Fruit fly (Drosophila melanogaster) whole organism, pupa: Measurements from ENCODE around the gene CG33271.

Source experiments
- CG10348 ChIP-seq: fragments of 200-800 bp; sonication (Bioruptor generic); IDR thresholded peaks from 2 replicates; pipeline ENCODE4 v1.3.6; 2022; ENCODE audit warnings: missing biosample characterization, missing genetic modification characterization
- CG13204 ChIP-seq: fragments of 200-800 bp; sonication (Bioruptor generic); optimal IDR thresholded peaks from 2 replicates; lab custom pipeline; 2018; ENCODE audit warnings: missing biosample characterization, mild to moderate bottlenecking, missing genetic modification characterization, moderate library complexity
- CG14655 ChIP-seq: fragments of 200-800 bp; sonication (Bioruptor generic); optimal IDR thresholded peaks from 3 replicates; lab custom pipeline; 2017; ENCODE audit warnings: mild to moderate bottlenecking, missing biosample characterization, missing genetic modification reagents, missing genetic modification characterization
- CG32121 ChIP-seq: fragments of 200-800 bp; sonication (Bioruptor generic); IDR thresholded peaks from 2 replicates; pipeline ENCODE4 v1.3.6; 2022; ENCODE audit warnings: missing biosample characterization, missing genetic modification characterization
- CG4496 ChIP-seq: fragments of 200-800 bp; sonication (Bioruptor generic); IDR thresholded peaks from 3 replicates; pipeline ENCODE4 v1.3.6; 2022; ENCODE audit warnings: missing biosample characterization, missing genetic modification characterization
- CG8159 ChIP-seq: fragments of 200-800 bp; sonication (Bioruptor generic); optimal IDR thresholded peaks from 3 replicates; lab custom pipeline; 2018; ENCODE audit warnings: missing biosample characterization, mild to moderate bottlenecking, missing genetic modification characterization, moderate library complexity
- CG8301 ChIP-seq: fragments of 200-800 bp; sonication (Bioruptor generic); optimal IDR thresholded peaks from 2 replicates; lab custom pipeline; 2018; ENCODE audit warnings: missing biosample characterization, mild to moderate bottlenecking, missing genetic modification characterization
- EcR ChIP-seq: fragments of 200-800 bp; sonication (Bioruptor generic); optimal IDR thresholded peaks from 3 replicates; lab custom pipeline; 2019; ENCODE audit warnings: missing biosample characterization, missing genetic modification characterization, mild to moderate bottlenecking, moderate library complexity, missing genetic modification reagents
- Pif1A ChIP-seq: fragments of 200-800 bp; sonication (Bioruptor generic); optimal IDR thresholded peaks from 3 replicates; lab custom pipeline; 2016; ENCODE audit warnings: missing biosample characterization, missing genetic modification characterization
- Pif1B ChIP-seq: fragments of 200-800 bp; sonication (Bioruptor generic); optimal IDR thresholded peaks from 3 replicates; lab custom pipeline; 2016; ENCODE audit warnings: missing biosample characterization, missing genetic modification characterization
- Snoo ChIP-seq: fragments of 200-800 bp; sonication (Bioruptor generic); optimal IDR thresholded peaks from 3 replicates; lab custom pipeline; 2017; ENCODE audit warnings: missing biosample characterization, mild to moderate bottlenecking, missing genetic modification characterization, inconsistent platforms
- gl ChIP-seq: fragments of 200-800 bp; sonication (Bioruptor generic); optimal IDR thresholded peaks from 2 replicates; lab custom pipeline; 2018; ENCODE audit warnings: missing biosample characterization, mild to moderate bottlenecking, missing genetic modification characterization
- rn ChIP-seq: fragments of 200-800 bp; sonication (Bioruptor generic); IDR thresholded peaks from 2 replicates; pipeline ENCODE4 v1.3.6; 2022; ENCODE audit warnings: missing biosample characterization, missing genetic modification characterization

dm6 chr3L:11552996-11553671 is 24.2 kb downstream of the CG33271 start:
- TF ChIP-seq Pif1B (GFP tag; lab: Kevin White, UChicago) (peak; percentile 57), EcR (GFP tag; lab: Kevin White, UChicago) (peak; percentile 81), Pif1A (GFP tag; lab: Kevin White, UChicago) (peak; percentile 21), CG10348 (GFP tag; lab: Robert Waterston, UW) (no peak), Snoo (tag; lab: Kevin White, UChicago) (peak; percentile 42), CG13204 (peak; percentile 94), CG32121 (GFP tag; lab: Robert Waterston, UW) (peak; percentile 79), CG8159 (peak; percentile 32), CG4496 (GFP tag; lab: Robert Waterston, UW) (peak; percentile 69; the same call in 2 of the 3 replicates), gl (tag; lab: Kevin White, UChicago) (peak; percentile 86), rn (GFP tag; lab: Robert Waterston, UW) (no peak), CG8301 (peak; percentile 44), CG14655 (GFP tag; lab: Kevin White, UChicago) (peak; percentile 65)
